Worm (Caenorhabditis elegans) whole organism, L3 larva: Measurements from ENCODE around the gene afmd-2.

Experiments used
- ZK546.5 ChIP-seq: sonication (generic microtip); optimal IDR thresholded peaks from 2 replicates; lab custom pipeline; 2017; ENCODE audit warnings: missing biosample characterization, missing genetic modification characterization
- fkh-10 ChIP-seq: sonication (generic microtip); optimal IDR thresholded peaks from 2 replicates; lab custom pipeline; 2017; ENCODE audit warnings: missing biosample characterization, missing genetic modification reagents, missing genetic modification characterization
- lin-15B ChIP-seq: fragments of 150-350 bp; optimal IDR thresholded peaks from 2 replicates; lab custom pipeline; 2014; ENCODE audit warnings: missing biosample characterization, missing genetic modification characterization
- nhr-12 ChIP-seq: fragments of 150-350 bp; optimal IDR thresholded peaks from 2 replicates; lab custom pipeline; 2014; ENCODE audit warnings: missing biosample characterization, missing genetic modification characterization
- nhr-28 ChIP-seq: fragments of 150-350 bp; optimal IDR thresholded peaks from 2 replicates; lab custom pipeline; 2014; ENCODE audit warnings: missing biosample characterization, missing genetic modification characterization
- nhr-43 ChIP-seq: sonication (generic microtip); optimal IDR thresholded peaks from 2 replicates; lab custom pipeline; 2016; ENCODE audit warnings: mild to moderate bottlenecking, missing genetic modification characterization, missing compliant biosample characterization; ENCODE audit not compliant: poor library complexity, severe bottlenecking
- nhr-67 ChIP-seq: fragments of 150-350 bp; optimal IDR thresholded peaks from 2 replicates; lab custom pipeline; 2014; ENCODE audit warnings: missing biosample characterization, missing genetic modification characterization
- nhr-77 ChIP-seq: fragments of 150-350 bp; optimal IDR thresholded peaks from 2 replicates; lab custom pipeline; 2014; ENCODE audit warnings: missing biosample characterization, missing genetic modification characterization
- pha-4 ChIP-seq: fragments of 150-350 bp; optimal IDR thresholded peaks from 2 replicates; lab custom pipeline; 2014; ENCODE audit warnings: missing biosample characterization, missing genetic modification reagents, missing genetic modification characterization
- ztf-4 ChIP-seq: fragments of 150-350 bp; optimal IDR thresholded peaks from 2 replicates; lab custom pipeline; 2014; ENCODE audit warnings: missing biosample characterization, missing genetic modification characterization

DNA sequence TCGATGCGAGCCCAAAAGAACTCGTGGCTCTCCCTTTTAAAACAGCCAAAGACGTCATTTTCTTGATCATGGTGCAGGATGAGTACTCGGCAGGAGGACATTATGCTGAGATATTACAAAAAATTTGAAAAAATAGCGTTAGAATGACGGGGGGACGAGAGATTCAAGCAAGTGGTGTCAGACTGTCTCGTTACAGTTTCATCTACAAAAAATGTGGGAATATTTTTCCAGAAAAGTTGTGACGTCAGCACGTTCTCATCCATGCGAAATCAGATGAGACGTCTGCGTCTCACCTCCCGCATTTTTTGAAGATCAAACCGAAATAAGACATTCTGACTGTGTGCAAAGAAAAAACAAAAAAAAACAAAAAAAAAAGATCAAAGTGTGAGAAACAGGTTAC, 31.1 kb downstream of the afmd-2 start, which contains the start of gene rsd-2:
- no peak for TF ChIP-seq nhr-43 (tag; lab: Kevin White, UChicago)
- no peak for TF ChIP-seq ztf-4 (tag; lab: Kevin White, UChicago)
- TF ChIP-seq nhr-77, result no peak
- no peak for TF ChIP-seq nhr-67
- TF ChIP-seq nhr-12 (tag; lab: Kevin White, UChicago), result no peak
- no peak for TF ChIP-seq nhr-28
- TF ChIP-seq pha-4 (tag; lab: Kevin White, UChicago), result no peak
- no peak for TF ChIP-seq fkh-10 (GFP tag; lab: Kevin White, UChicago)
- TF ChIP-seq ZK546.5, result no peak
- no peak for TF ChIP-seq lin-15B (tag; lab: Kevin White, UChicago)
